Fruit fly (Drosophila melanogaster) whole organism: Measurements from ENCODE around the gene Gmd.

ENCODE experiments used
- CG8478 ChIP-seq: fragments of >200 bp; optimal IDR thresholded peaks from 2 replicates; lab custom pipeline; 2018; ENCODE audit warnings: inconsistent platforms
- Dll ChIP-seq: fragments of >200 bp; optimal IDR thresholded peaks from 2 replicates; lab custom pipeline; 2017
- EcR ChIP-seq, 2 experiments: fragments of >200 bp; optimal IDR thresholded peaks; 2 replicates each; lab custom pipeline; 2017; ENCODE audit warnings: missing biosample characterization in 2 of 2, missing genetic modification characterization in 2 of 2, missing genetic modification reagents in 2 of 2
- pan ChIP-seq: fragments of >200 bp; optimal IDR thresholded peaks from 2 replicates; lab custom pipeline; 2017
- psq ChIP-seq: fragments of >200 bp; optimal IDR thresholded peaks from 2 replicates; lab custom pipeline; 2017
- usp ChIP-seq: fragments of >200 bp; optimal IDR thresholded peaks from 2 replicates; lab custom pipeline; 2017; ENCODE audit warnings: missing biosample characterization, missing genetic modification characterization, mixed read lengths

DNA sequence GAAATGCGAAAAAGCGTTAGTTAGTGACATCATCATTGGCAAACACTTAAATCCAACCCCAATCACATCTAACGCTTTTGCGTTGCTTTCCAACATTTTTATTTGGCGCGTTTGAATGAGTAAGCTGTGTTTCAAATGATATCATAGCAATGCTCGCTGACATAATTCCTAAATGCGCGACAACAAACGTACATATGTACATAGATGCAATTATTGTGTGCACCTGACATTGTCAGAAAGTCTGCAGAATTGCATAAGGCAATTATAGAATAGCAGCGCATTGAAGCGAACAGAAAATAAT is 21.4 kb upstream of the Gmd start:
- TF ChIP-seq Dll (lab: Kevin White, UChicago) (no peak), psq (no peak), pan (lab: Kevin White, UChicago) (no peak), EcR (GFP tag; optimal IDR thresholded peaks at IDR 0.05; lab: Kevin White, UChicago) (no peak), CG8478 (lab: Kevin White, UChicago) (no peak), usp (GFP tag; lab: Kevin White, UChicago) (no peak)
